Worm (Caenorhabditis elegans): ENCODE results near the gene btb-8.

- TF ChIP-seq lsy-2 (tag; optimal IDR thresholded peaks at IDR 0.05) (no peak), unc-120 (tag; optimal IDR thresholded peaks at IDR 0.05; ENCODE audit: poor library complexity, severe bottlenecking) (no peak), snpc-4 (tag; optimal IDR thresholded peaks at IDR 0.05) (no peak), nhr-12 (tag; optimal IDR thresholded peaks at IDR 0.05) (no peak), ztf-11 (tag; optimal IDR thresholded peaks at IDR 0.05) (no peak)
Observed at ce11 chrII:1759602-1760001, 37.0 kb downstream of the btb-8 start, which contains the start of gene F36H5.18.
